Worm (Caenorhabditis elegans): Measurements from ENCODE around the gene gpa-2.

ce11 chrV:8400808-8401207 is 30.0 kb downstream of the gpa-2 start:
- TF ChIP-seq nhr-90 (tag; optimal IDR thresholded peaks at IDR 0.05) (no peak), him-1 (tag; optimal IDR thresholded peaks at IDR 0.05) (no peak), C06A6.2 (GFP tag; conservative IDR thresholded peaks at IDR 0.05) (no peak), efl-1 (GFP tag; optimal IDR thresholded peaks at IDR 0.05) (no peak), chd-7 (tag; optimal IDR thresholded peaks at IDR 0.05) (no peak), snpc-4 (GFP tag; optimal IDR thresholded peaks at IDR 0.05) (no peak), snpc-4 (tag; optimal IDR thresholded peaks at IDR 0.05) (no peak), hlh-26 (GFP tag; conservative IDR thresholded peaks at IDR 0.05) (no peak), unc-62 (GFP tag; optimal IDR thresholded peaks at IDR 0.05) (no peak), nhr-27 (tag; optimal IDR thresholded peaks at IDR 0.05) (no peak), ekl-4 (GFP tag; IDR thresholded peaks at IDR 0.05) (no peak), athp-1 (tag; optimal IDR thresholded peaks at IDR 0.05) (no peak), nhr-120 (GFP tag; IDR thresholded peaks at IDR 0.05) (no peak), F57A8.1 (GFP tag; optimal IDR thresholded peaks at IDR 0.05) (no peak), ZK185.1 (tag; optimal IDR thresholded peaks at IDR 0.05; ENCODE audit: poor library complexity, severe bottlenecking) (no peak)

All from whole organism, young adult.